Fruit fly (Drosophila melanogaster) whole organism, embryonic: ENCODE data around the gene Rbf2.
A peak's percentile ranks its signal among the peaks of the same experiment; 100 is the strongest.

Experiments
- Blimp-1 ChIP-seq: fragments of 200-800 bp; sonication (Bioruptor generic); optimal IDR thresholded peaks from 3 replicates; lab custom pipeline; 2018; ENCODE audit warnings: missing biosample characterization, missing genetic modification characterization, mild to moderate bottlenecking, moderate library complexity, missing genetic modification reagents
- CG10321 ChIP-seq: fragments of 200-800 bp; sonication (Bioruptor generic); IDR thresholded peaks from 2 replicates; pipeline ENCODE4 v1.3.6; 2022; ENCODE audit warnings: missing biosample characterization, missing genetic modification characterization
- CG10654 ChIP-seq: fragments of 200-800 bp; sonication (Bioruptor generic); optimal IDR thresholded peaks from 2 replicates; lab custom pipeline; 2016; ENCODE audit warnings: missing biosample characterization, missing genetic modification characterization
- CG11560 ChIP-seq: fragments of 200-800 bp; sonication (Bioruptor generic); IDR thresholded peaks from 3 replicates; pipeline ENCODE4 v1.3.6; 2022; ENCODE audit warnings: missing biosample characterization, missing genetic modification characterization
- CG11695 ChIP-seq: fragments of 200-800 bp; sonication (Bioruptor generic); IDR thresholded peaks from 3 replicates; pipeline ENCODE4 v1.3.6; 2022; ENCODE audit warnings: missing biosample characterization, missing genetic modification characterization
- CG14050 ChIP-seq: fragments of 200-800 bp; sonication (Bioruptor generic); IDR thresholded peaks from 3 replicates; pipeline ENCODE4 v1.3.6; 2022; ENCODE audit warnings: missing biosample characterization, missing genetic modification characterization
- CG16863 ChIP-seq: fragments of 200-800 bp; sonication (Bioruptor generic); optimal IDR thresholded peaks from 3 replicates; lab custom pipeline; 2016; ENCODE audit warnings: missing biosample characterization, missing genetic modification characterization
- CG17829 ChIP-seq: fragments of 200-800 bp; optimal IDR thresholded peaks from 2 replicates; lab custom pipeline; 2019; ENCODE audit warnings: missing biosample characterization, mild to moderate bottlenecking, missing genetic modification characterization, moderate library complexity
- CG3281 ChIP-seq: fragments of 200-800 bp; sonication (Bioruptor generic); optimal IDR thresholded peaks from 3 replicates; lab custom pipeline; 2017; ENCODE audit warnings: missing biosample characterization, mild to moderate bottlenecking, missing genetic modification characterization
- CG34422 ChIP-seq: fragments of 200-800 bp; sonication (Bioruptor generic); IDR thresholded peaks from 3 replicates; pipeline ENCODE4 v1.3.6; 2022; ENCODE audit warnings: missing biosample characterization, missing genetic modification characterization
- CG43689 ChIP-seq: fragments of 200-800 bp; sonication (Bioruptor generic); IDR thresholded peaks from 2 replicates; pipeline ENCODE4 v1.3.6; 2022; ENCODE audit warnings: missing biosample characterization, missing genetic modification characterization
- CG4424 ChIP-seq: fragments of 200-800 bp; sonication (Bioruptor generic); optimal IDR thresholded peaks from 3 replicates; lab custom pipeline; 2016; ENCODE audit warnings: missing biosample characterization, missing genetic modification characterization
- CG4617 ChIP-seq: fragments of 200-800 bp; sonication (Bioruptor generic); optimal IDR thresholded peaks from 3 replicates; lab custom pipeline; 2016; ENCODE audit warnings: missing biosample characterization, missing genetic modification characterization, borderline replicate concordance
- CG4820 ChIP-seq: fragments of 200-800 bp; sonication (Bioruptor generic); optimal IDR thresholded peaks from 3 replicates; lab custom pipeline; 2016; ENCODE audit warnings: missing biosample characterization, missing genetic modification characterization
- Dad ChIP-seq: fragments of 200-800 bp; sonication (Bioruptor generic); optimal IDR thresholded peaks from 3 replicates; lab custom pipeline; 2016; ENCODE audit warnings: missing biosample characterization, missing genetic modification characterization
- Dll ChIP-seq: fragments of 200-800 bp; sonication (Bioruptor generic); IDR thresholded peaks from 4 replicates; pipeline ENCODE4 v1.3.6; 2022; ENCODE audit warnings: missing biosample characterization, missing genetic modification characterization; ENCODE audit not compliant: partially characterized antibody
- H2.0 ChIP-seq: fragments of 200-800 bp; sonication (Bioruptor generic); IDR thresholded peaks from 2 replicates; pipeline ENCODE4 v1.3.6; 2022; ENCODE audit warnings: missing biosample characterization, missing genetic modification characterization
- Hmr ChIP-seq: fragments of 200-800 bp; sonication (Bioruptor generic); optimal IDR thresholded peaks from 3 replicates; lab custom pipeline; 2017; ENCODE audit warnings: mild to moderate bottlenecking, missing biosample characterization, missing genetic modification reagents, missing genetic modification characterization
- Hmx ChIP-seq: fragments of 200-800 bp; sonication (Bioruptor generic); optimal IDR thresholded peaks from 2 replicates; lab custom pipeline; 2016; ENCODE audit warnings: missing biosample characterization, missing genetic modification characterization
- Hr39 ChIP-seq: fragments of >200 bp; optimal IDR thresholded peaks from 2 replicates; lab custom pipeline; 2017
- Hsf ChIP-seq: fragments of 200-800 bp; sonication (Bioruptor generic); optimal IDR thresholded peaks from 3 replicates; lab custom pipeline; 2016; ENCODE audit warnings: missing biosample characterization, missing genetic modification characterization
- Mad ChIP-seq: fragments of 200-800 bp; sonication (Bioruptor generic); optimal IDR thresholded peaks from 2 replicates; lab custom pipeline; 2016; ENCODE audit warnings: missing biosample characterization, missing genetic modification characterization
- Ravus ChIP-seq: fragments of 200-800 bp; sonication (Bioruptor generic); IDR thresholded peaks from 2 replicates; pipeline ENCODE4 v1.3.6; 2022; ENCODE audit warnings: missing biosample characterization, missing genetic modification characterization
- Sox102F ChIP-seq: fragments of 200-800 bp; sonication (Bioruptor generic); optimal IDR thresholded peaks from 2 replicates; lab custom pipeline; 2018; ENCODE audit warnings: missing biosample characterization, mild to moderate bottlenecking, missing genetic modification characterization, moderate library complexity
- Taf1 ChIP-seq: fragments of 200-800 bp; sonication (Bioruptor generic); IDR thresholded peaks from 2 replicates; pipeline ENCODE4 v1.3.6; 2022; ENCODE audit warnings: missing biosample characterization, missing genetic modification characterization
- Vsx1 ChIP-seq: fragments of 200-800 bp; sonication (Bioruptor generic); optimal IDR thresholded peaks from 2 replicates; lab custom pipeline; 2017; ENCODE audit warnings: missing biosample characterization, mild to moderate bottlenecking, missing genetic modification characterization, missing genetic modification reagents
- bowl ChIP-seq: fragments of 200-800 bp; sonication (Bioruptor generic); IDR thresholded peaks from 2 replicates; pipeline ENCODE4 v1.3.6; 2022; ENCODE audit warnings: missing biosample characterization, missing genetic modification characterization
- cato ChIP-seq: fragments of 200-800 bp; sonication (Bioruptor generic); optimal IDR thresholded peaks from 2 replicates; lab custom pipeline; 2016; ENCODE audit warnings: missing biosample characterization, missing genetic modification characterization, borderline replicate concordance
- caup ChIP-seq: fragments of 200-800 bp; sonication (Bioruptor generic); optimal IDR thresholded peaks from 3 replicates; lab custom pipeline; 2017; ENCODE audit warnings: missing biosample characterization, mild to moderate bottlenecking, missing genetic modification characterization, moderate library complexity; ENCODE audit not compliant: severe bottlenecking
- ci ChIP-seq: fragments of 200-800 bp; sonication (Bioruptor generic); IDR thresholded peaks from 3 replicates; pipeline ENCODE4 v1.3.6; 2022; ENCODE audit warnings: missing biosample characterization, missing genetic modification characterization
- crc ChIP-seq: fragments of 200-800 bp; sonication (Bioruptor generic); optimal IDR thresholded peaks from 2 replicates; lab custom pipeline; 2016; ENCODE audit warnings: missing biosample characterization, missing genetic modification characterization
- exex ChIP-seq: fragments of 200-800 bp; sonication (Bioruptor generic); optimal IDR thresholded peaks from 4 replicates; lab custom pipeline; 2018; ENCODE audit warnings: missing biosample characterization, mild to moderate bottlenecking, missing genetic modification characterization, moderate library complexity
- eyg ChIP-seq: fragments of 200-800 bp; sonication (Bioruptor generic); optimal IDR thresholded peaks from 3 replicates; lab custom pipeline; 2016; ENCODE audit warnings: missing biosample characterization, missing genetic modification characterization
- hb ChIP-seq: fragments of 200-800 bp; sonication (Bioruptor generic); IDR thresholded peaks from 3 replicates; pipeline ENCODE4 v1.3.6; 2022; ENCODE audit warnings: missing biosample characterization, missing genetic modification characterization; ENCODE audit not compliant: partially characterized antibody
- hbn ChIP-seq: fragments of 200-800 bp; sonication (Bioruptor generic); IDR thresholded peaks from 2 replicates; pipeline ENCODE4 v1.3.6; 2022; ENCODE audit warnings: missing biosample characterization, missing genetic modification characterization; ENCODE audit not compliant: partially characterized antibody
- ind ChIP-seq: fragments of 200-800 bp; sonication (Bioruptor generic); optimal IDR thresholded peaks from 3 replicates; lab custom pipeline; 2016; ENCODE audit warnings: missing biosample characterization, missing genetic modification characterization
- insv ChIP-seq, 2 experiments: fragments of 200-800 bp; sonication (Bioruptor generic); optimal IDR thresholded peaks; 3 replicates each; lab custom pipeline; 2016 to 2018; ENCODE audit warnings: missing biosample characterization in 2 of 2, missing genetic modification characterization in 2 of 2
- lola ChIP-seq, 3 experiments: fragments of >200 bp in 2 of 3; fragments of 200-800 bp in 1 of 3; sonication (Bioruptor generic) in 1 of 3; optimal IDR thresholded peaks; 2 replicates each; lab custom pipeline; 2017 to 2019; ENCODE audit warnings: missing biosample characterization in 3 of 3, missing genetic modification characterization in 3 of 3, mild to moderate bottlenecking in 1 of 3, moderate library complexity in 1 of 3
- mam ChIP-seq: fragments of 200-800 bp; sonication (Bioruptor generic); optimal IDR thresholded peaks from 3 replicates; lab custom pipeline; 2016; ENCODE audit warnings: missing biosample characterization, missing genetic modification characterization
- nmo ChIP-seq: fragments of 200-800 bp; sonication (Bioruptor generic); optimal IDR thresholded peaks from 2 replicates; lab custom pipeline; 2018; ENCODE audit warnings: missing biosample characterization, mild to moderate bottlenecking, missing genetic modification characterization, moderate library complexity
- nom ChIP-seq: fragments of 200-800 bp; sonication (Bioruptor generic); optimal IDR thresholded peaks from 2 replicates; lab custom pipeline; 2017; ENCODE audit warnings: missing biosample characterization, missing genetic modification characterization, mild to moderate bottlenecking, moderate library complexity, missing genetic modification reagents
- otp ChIP-seq: fragments of 200-800 bp; sonication (Bioruptor generic); IDR thresholded peaks from 3 replicates; pipeline ENCODE4, ENCODE4 v1.3.6; 2022; ENCODE audit warnings: missing biosample characterization, missing genetic modification characterization
- phol ChIP-seq: fragments of 200-800 bp; sonication (Bioruptor generic); optimal IDR thresholded peaks from 3 replicates; lab custom pipeline; 2018; ENCODE audit warnings: missing biosample characterization, mild to moderate bottlenecking, missing genetic modification characterization, moderate library complexity
- prd ChIP-seq, 3 experiments: fragments of >200 bp in 2 of 3; fragments of 200-800 bp in 1 of 3; sonication (Bioruptor generic) in 1 of 3; optimal IDR thresholded peaks in 2 of 3; IDR thresholded peaks in 1 of 3; 2 replicates in 2 of 3; 3 replicates in 1 of 3; pipeline versions ENCODE4 v1.3.6 to Lab custom; 2017 to 2022; ENCODE audit warnings: missing biosample characterization in 1 of 3, missing genetic modification characterization in 1 of 3
- pum ChIP-seq: fragments of 200-800 bp; sonication (Bioruptor generic); optimal IDR thresholded peaks from 2 replicates; lab custom pipeline; 2016; ENCODE audit warnings: missing biosample characterization, missing genetic modification characterization
- sens ChIP-seq: fragments of 200-800 bp; sonication (Bioruptor generic); peaks from one replicate; lab custom pipeline; 2016; ENCODE audit warnings: missing biosample characterization, missing genetic modification characterization
- sisA ChIP-seq: fragments of 200-800 bp; sonication (Bioruptor generic); IDR thresholded peaks from 2 replicates; pipeline ENCODE4 v1.3.6; 2022; ENCODE audit warnings: missing biosample characterization, missing genetic modification characterization
- slp2 ChIP-seq: fragments of 200-800 bp; sonication (Bioruptor generic); optimal IDR thresholded peaks from 2 replicates; lab custom pipeline; 2016; ENCODE audit warnings: missing biosample characterization, missing genetic modification characterization
- zf30C ChIP-seq: fragments of 200-800 bp; sonication (Bioruptor generic); optimal IDR thresholded peaks from 3 replicates; lab custom pipeline; 2018; ENCODE audit warnings: missing biosample characterization, mild to moderate bottlenecking, missing genetic modification characterization

Gene Rbf2

DNA sequence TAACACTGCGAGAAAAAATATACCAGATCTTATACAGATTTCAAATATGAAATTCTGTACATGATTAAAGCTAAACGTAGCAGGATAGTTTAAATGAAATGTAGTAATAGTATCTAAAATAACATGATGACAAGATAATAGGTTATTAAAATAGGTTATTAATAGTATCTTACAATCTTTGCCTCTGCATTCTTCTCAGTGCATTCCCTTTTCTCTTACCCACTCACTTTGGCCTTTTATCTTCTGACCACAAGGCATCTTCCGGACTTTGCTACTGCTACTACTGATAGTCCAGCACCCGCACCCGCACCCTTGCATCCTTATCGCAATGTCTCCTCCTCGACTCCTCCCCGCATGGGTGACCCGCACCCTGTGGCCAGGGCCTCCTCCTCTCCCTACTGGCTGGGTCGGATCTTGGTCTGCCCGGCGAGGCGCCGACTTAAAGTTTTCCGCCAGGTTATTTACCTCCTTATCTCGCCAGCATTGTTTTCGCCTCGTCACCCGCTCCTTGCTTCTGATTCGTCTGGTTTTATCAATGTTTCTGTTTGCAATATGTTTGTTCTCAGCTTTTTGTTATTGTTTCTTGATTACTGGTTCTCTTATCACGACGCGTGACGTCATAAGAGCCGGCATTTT, 19.4 kb downstream of the Rbf2 start (continued):
- peak; percentile 43 for TF ChIP-seq Hsf (GFP tag; lab: Kevin White, UChicago)
- TF ChIP-seq crc (GFP tag; lab: Kevin White, UChicago): no peak
- TF ChIP-seq ind (GFP tag; lab: Kevin White, UChicago): peak; percentile 9
- TF ChIP-seq exex (tag; lab: Kevin White, UChicago): peak; percentile 41
- TF ChIP-seq Hr39 (lab: Kevin White, UChicago): peak; percentile 17
- TF ChIP-seq phol (tag; lab: Kevin White, UChicago): peak; percentile 70
- TF ChIP-seq Dll: no peak
- peak; percentile 94 for TF ChIP-seq nom (GFP tag; lab: Kevin White, UChicago)
- peak; percentile 73 for TF ChIP-seq nmo (GFP tag; lab: Kevin White, UChicago)
- no peak for TF ChIP-seq cato (GFP tag; lab: Kevin White, UChicago)
- TF ChIP-seq bowl (GFP tag; lab: Robert Waterston, UW): 0 out of 2 replicates have a peak, but pooled peaks have one; percentile 21
- TF ChIP-seq CG11695 (GFP tag; lab: Robert Waterston, UW): no peak; the same call in 2 of the 3 replicates
- TF ChIP-seq CG10654 (GFP tag; lab: Kevin White, UChicago): no peak
- TF ChIP-seq CG4820 (GFP tag; lab: Kevin White, UChicago): peak; percentile 66
- TF ChIP-seq CG17829 (tag; lab: Kevin White, UChicago): peak; percentile 58
- no peak for TF ChIP-seq Taf1 (GFP tag; lab: Robert Waterston, UW)
- TF ChIP-seq caup (GFP tag; lab: Kevin White, UChicago): no peak
- no peak for TF ChIP-seq otp (GFP tag; lab: Robert Waterston, UW)
- TF ChIP-seq sisA (GFP tag; lab: Robert Waterston, UW): no peak; the same call in 1 of the 2 replicates
- TF ChIP-seq CG4617: no peak
- TF ChIP-seq ci (GFP tag; lab: Robert Waterston, UW): no peak
- no peak for TF ChIP-seq Dad (GFP tag; lab: Kevin White, UChicago)
- TF ChIP-seq CG14050 (GFP tag; lab: Robert Waterston, UW): no peak
- TF ChIP-seq Vsx1: no peak
- TF ChIP-seq eyg (GFP tag; lab: Kevin White, UChicago): no peak
- TF ChIP-seq CG10321 (GFP tag; lab: Robert Waterston, UW): no peak
- peak; percentile 7 for TF ChIP-seq slp2 (GFP tag; lab: Kevin White, UChicago)
- peak; percentile 63 for TF ChIP-seq zf30C (GFP tag; lab: Kevin White, UChicago)
- peak; percentile 34 for TF ChIP-seq Hmr
- peak; percentile 42; the same call in 1 of the 3 replicates for TF ChIP-seq CG34422
- TF ChIP-seq CG11560 (tag; lab: Robert Waterston, UW): no peak
- no peak for TF ChIP-seq hb
- TF ChIP-seq pum: no peak
- peak; percentile 13 for TF ChIP-seq CG16863 (GFP tag; lab: Kevin White, UChicago)
- no peak for TF ChIP-seq insv (GFP tag; optimal IDR thresholded peaks at IDR 0.05; lab: Kevin White, UChicago)
- TF ChIP-seq Hmx (GFP tag; lab: Kevin White, UChicago): no peak
- no peak for TF ChIP-seq prd (optimal IDR thresholded peaks at IDR 0.05; lab: Kevin White, UChicago)
- TF ChIP-seq prd (GFP tag; IDR thresholded peaks at IDR 0.05; lab: Robert Waterston, UW): peak; percentile 64; the same call in 2 of the 3 replicates
- TF ChIP-seq hbn (GFP tag; lab: Robert Waterston, UW): no peak
- peak; percentile 24 for TF ChIP-seq CG3281 (GFP tag; lab: Kevin White, UChicago)
- no peak for TF ChIP-seq Mad (GFP tag; lab: Kevin White, UChicago)
- no peak for TF ChIP-seq Ravus (GFP tag; lab: Robert Waterston, UW)
- TF ChIP-seq Sox102F: peak; percentile 53
- TF ChIP-seq Blimp-1 (GFP tag; lab: Kevin White, UChicago): peak; percentile 58
- TF ChIP-seq mam (GFP tag; lab: Kevin White, UChicago): peak; percentile 10
- TF ChIP-seq sens: peak; percentile 91
- peak; percentile 42 for TF ChIP-seq CG4424 (GFP tag; lab: Kevin White, UChicago)
- peak in 1 of 3 experiments; percentile 72 for TF ChIP-seq lola (GFP tag; optimal IDR thresholded peaks at IDR 0.05; lab: Kevin White, UChicago)
- no peak for TF ChIP-seq CG43689 (GFP tag; lab: Robert Waterston, UW)
- TF ChIP-seq H2.0 (GFP tag; lab: Robert Waterston, UW): 0 out of 2 replicates have a peak, but pooled peaks have one; percentile 25
